Fruit fly (Drosophila melanogaster): ENCODE data around the gene CG6333.
A peak's percentile ranks its signal among the peaks of the same experiment; 100 is the strongest.

Gene CG6333

dm6 chr3L:17433555-17433954, 52.5 kb downstream of the CG6333 start, which contains the start of the genes Coq4 and CG32176:
Gene Coq4, minus strand, starts transcription at chr3L:17433621.
Gene CG32176, plus strand, starts transcription at chr3L:17433868.
- TF ChIP-seq jim (GFP tag; optimal IDR thresholded peaks at IDR 0.05): peak; percentile 46
- TF ChIP-seq GATAd (GFP tag; optimal IDR thresholded peaks at IDR 0.05): peak; percentile 96
- TF ChIP-seq psq (GFP tag; optimal IDR thresholded peaks at IDR 0.05): peak; percentile 92
- no peak for TF ChIP-seq pan (optimal IDR thresholded peaks at IDR 0.05)
- peak; percentile 42 for TF ChIP-seq Rel (GFP tag; optimal IDR thresholded peaks at IDR 0.05)
- peak; percentile 82 for TF ChIP-seq Rel (tag; optimal IDR thresholded peaks at IDR 0.05)
- no peak for TF ChIP-seq N (GFP tag; optimal IDR thresholded peaks at IDR 0.05)
- TF ChIP-seq Sp1 (GFP tag; optimal IDR thresholded peaks at IDR 0.05): peak; percentile 94
- TF ChIP-seq Jra (GFP tag; optimal IDR thresholded peaks at IDR 0.05): peak; percentile 96
- TF ChIP-seq usp (GFP tag; optimal IDR thresholded peaks at IDR 0.05): no peak
- TF ChIP-seq Hnf4 (GFP tag; optimal IDR thresholded peaks at IDR 0.05): peak; percentile 98
- TF ChIP-seq sage (GFP tag; optimal IDR thresholded peaks at IDR 0.05): peak; percentile 88
- TF ChIP-seq ey (GFP tag; optimal IDR thresholded peaks at IDR 0.05): peak; percentile 98
- peak; percentile 95 for TF ChIP-seq dsf (GFP tag; optimal IDR thresholded peaks at IDR 0.05; ENCODE audit: borderline replicate concordance)
- TF ChIP-seq br (GFP tag; optimal IDR thresholded peaks at IDR 0.05): peak; percentile 98
- TF ChIP-seq Hr83 (GFP tag; optimal IDR thresholded peaks at IDR 0.05; ENCODE audit: poor library complexity, severe bottlenecking): peak; percentile 91
- no peak for TF ChIP-seq Abd-B (GFP tag; optimal IDR thresholded peaks at IDR 0.05)
- no peak for TF ChIP-seq dl (GFP tag; optimal IDR thresholded peaks at IDR 0.05; ENCODE audit: insufficient read depth in 1 of 2, partially characterized antibody in 2 of 2)
- peak; percentile 94 for TF ChIP-seq CG32264 (GFP tag; optimal IDR thresholded peaks at IDR 0.05)
- TF ChIP-seq woc (GFP tag; optimal IDR thresholded peaks at IDR 0.05): peak; percentile 96
- no peak for TF ChIP-seq CrebA (GFP tag; optimal IDR thresholded peaks at IDR 0.05; ENCODE audit: borderline replicate concordance)
- peak; percentile 97 for TF ChIP-seq HLH106 (tag; optimal IDR thresholded peaks at IDR 0.05)
- TF ChIP-seq OdsH (GFP tag; optimal IDR thresholded peaks at IDR 0.05): peak; percentile 96
- TF ChIP-seq foxo (GFP tag; optimal IDR thresholded peaks at IDR 0.05): peak; percentile 90 to 99
- no peak for TF ChIP-seq Dfd (GFP tag; optimal IDR thresholded peaks at IDR 0.05)
- TF ChIP-seq Vsx2 (GFP tag; optimal IDR thresholded peaks at IDR 0.05; ENCODE audit: partially characterized antibody): no peak
- TF ChIP-seq Hr78 (GFP tag; optimal IDR thresholded peaks at IDR 0.05): no peak
- peak; percentile 92 for TF ChIP-seq dmrt93B (GFP tag; optimal IDR thresholded peaks at IDR 0.05)
- peak; percentile 97 for TF ChIP-seq fru (GFP tag; optimal IDR thresholded peaks at IDR 0.05)
- TF ChIP-seq Mio (GFP tag; optimal IDR thresholded peaks at IDR 0.05): peak; percentile 82
- no peak for TF ChIP-seq Myc (optimal IDR thresholded peaks at IDR 0.05)
- TF ChIP-seq sv (GFP tag; optimal IDR thresholded peaks at IDR 0.05): peak; percentile 99
- TF ChIP-seq brk (GFP tag; optimal IDR thresholded peaks at IDR 0.05): peak; percentile 95
- no peak for TF ChIP-seq Dif (GFP tag; optimal IDR thresholded peaks at IDR 0.05; ENCODE audit: partially characterized antibody)
- peak; percentile 98 for TF ChIP-seq h (GFP tag; optimal IDR thresholded peaks at IDR 0.05)
- TF ChIP-seq rgr (GFP tag; optimal IDR thresholded peaks at IDR 0.05): peak; percentile 99
- peak; percentile 97 for TF ChIP-seq tai (GFP tag; optimal IDR thresholded peaks at IDR 0.05)
- TF ChIP-seq CG9705 (GFP tag; optimal IDR thresholded peaks at IDR 0.05): peak; percentile 95
- no peak for TF ChIP-seq lola (GFP tag; optimal IDR thresholded peaks at IDR 0.05)

- TF ChIP-seq GATAd (GFP tag; optimal IDR thresholded peaks at IDR 0.05) (no peak), Hr78 (GFP tag; optimal IDR thresholded peaks at IDR 0.05) (no peak), CrebA (GFP tag; optimal IDR thresholded peaks at IDR 0.05; ENCODE audit: borderline replicate concordance) (no peak), Rel (GFP tag; optimal IDR thresholded peaks at IDR 0.05) (no peak), Rel (tag; optimal IDR thresholded peaks at IDR 0.05) (peak; percentile 5)
Observed at dm6 chr3L:17432947-17433346, 53.1 kb downstream of the CG6333 start, which contains the start of gene frc. Gene frc, minus strand, starts transcription at chr3L:17433190.

Data from whole organism, wandering third instar larva.